Worm (Caenorhabditis elegans): ENCODE measurements around the gene R08A2.7.

ce11 chrV:14746975-14747374, 23.9 kb downstream of the R08A2.7 start:
- TF ChIP-seq aly-2 (tag; optimal IDR thresholded peaks at IDR 0.05) (no peak), nhr-237 (tag; optimal IDR thresholded peaks at IDR 0.05) (no peak), nhr-12 (tag; optimal IDR thresholded peaks at IDR 0.05) (no peak), ama-1 (optimal IDR thresholded peaks at IDR 0.05) (no peak), fos-1 (tag; optimal IDR thresholded peaks at IDR 0.05) (no peak), lin-39 (tag; optimal IDR thresholded peaks at IDR 0.05) (no peak), skn-1 (tag; optimal IDR thresholded peaks at IDR 0.05) (no peak), ztf-4 (tag; optimal IDR thresholded peaks at IDR 0.05) (no peak), nhr-23 (tag; optimal IDR thresholded peaks at IDR 0.05) (no peak), jun-1 (tag; optimal IDR thresholded peaks at IDR 0.05) (no peak), ceh-16 (tag; optimal IDR thresholded peaks at IDR 0.05) (no peak), eor-1 (tag; optimal IDR thresholded peaks at IDR 0.05) (no peak)
